Worm (Caenorhabditis elegans) whole organism, L3 larva: Measurements from ENCODE around the gene Y69E1A.3.

Experiments
- ama-1 ChIP-seq: fragments of 150-350 bp; optimal IDR thresholded peaks from 2 replicates; lab custom pipeline; 2018
- egl-27 ChIP-seq: sonication (generic microtip); optimal IDR thresholded peaks from 4 replicates; lab custom pipeline; 2017; ENCODE audit warnings: missing biosample characterization, missing genetic modification reagents, missing genetic modification characterization
- elt-3 ChIP-seq, 3 experiments: fragments of 150-350 bp in 1 of 3; sonication (generic microtip) in 2 of 3; optimal IDR thresholded peaks; 2 replicates in 2 of 3; 4 replicates in 1 of 3; lab custom pipeline; 2014 to 2017; ENCODE audit warnings: missing biosample characterization in 3 of 3, missing genetic modification characterization in 3 of 3
- nhr-12 ChIP-seq: fragments of 150-350 bp; optimal IDR thresholded peaks from 2 replicates; lab custom pipeline; 2014; ENCODE audit warnings: missing biosample characterization, missing genetic modification characterization
- unc-39 ChIP-seq: sonication (generic microtip); optimal IDR thresholded peaks from 4 replicates; lab custom pipeline; 2017; ENCODE audit warnings: missing biosample characterization, missing genetic modification characterization

ce11 chrIV:10936906-10937540 lies 15.1 kb upstream of the Y69E1A.3 start, which contains the start of gene fic-1:
- TF ChIP-seq egl-27 (tag; lab: Kevin White, UChicago) (no peak), nhr-12 (no peak), ama-1 (lab: Kevin White, UChicago) (no peak), unc-39 (tag; lab: Kevin White, UChicago) (no peak), elt-3 (tag; optimal IDR thresholded peaks at IDR 0.05; lab: Kevin White, UChicago) (no peak)
